Fruit fly (Drosophila melanogaster): ENCODE measurements around the gene Pdk1.

dm6 chr3L:95425-96139 lies 33.7 kb upstream of the Pdk1 start:
- no peak for TF ChIP-seq Sin3A (optimal IDR thresholded peaks at IDR 0.05)
- TF ChIP-seq psq (optimal IDR thresholded peaks at IDR 0.05) = no peak
- no peak for TF ChIP-seq Myc (optimal IDR thresholded peaks at IDR 0.05)
- TF ChIP-seq h (optimal IDR thresholded peaks at IDR 0.05) = no peak
- TF ChIP-seq ttk (optimal IDR thresholded peaks at IDR 0.05) = no peak
- TF ChIP-seq insv (optimal IDR thresholded peaks at IDR 0.05) = no peak
